Fruit fly (Drosophila melanogaster) ovary, adult (tissue): ENCODE measurements around the gene sqd.

Source experiments
- CG17801 ChIP-seq: fragments of 200-800 bp; optimal IDR thresholded peaks from 2 replicates; lab custom pipeline; 2019; ENCODE audit warnings: missing biosample characterization, mild to moderate bottlenecking, missing genetic modification characterization, moderate library complexity; ENCODE audit not compliant: partially characterized antibody

Gene sqd

dm6 chr3R:13659865-13660738, 14.0 kb upstream of the sqd start, which contains the start of gene Hrb87F:
TSS of gene Hrb87F (minus strand) at chr3R:13660531.
- TF ChIP-seq CG17801 (GFP tag; lab: Kevin White, UChicago): peak; percentile 51

dm6 chr3R:13656294-13656693, 10.2 kb upstream of the sqd start, which contains the start of gene Rbp4:
TSS of gene Rbp4 (minus strand) at chr3R:13656394.
- no peak for TF ChIP-seq CG17801 (GFP tag; lab: Kevin White, UChicago)

dm6 chr3R:13647734-13648541, 1.8 kb upstream of the sqd start:
- no peak for TF ChIP-seq CG17801 (GFP tag; lab: Kevin White, UChicago)

dm6 chr3R:13646729-13647633, 877 bp upstream of the sqd start, which contains the start of gene rin:
TSS of gene rin (plus strand) at chr3R:13647004.
- peak; percentile 64 for TF ChIP-seq CG17801 (GFP tag; lab: Kevin White, UChicago)

dm6 chr3R:13644778-13645660, 1.1 kb downstream of the sqd start:
- TF ChIP-seq CG17801 (GFP tag; lab: Kevin White, UChicago): peak; percentile 43

dm6 chr3R:13631642-13632041, 14.5 kb downstream of the sqd start, which contains the start of gene CG10841:
TSS of gene CG10841 (plus strand) at chr3R:13631942.
- no peak for TF ChIP-seq CG17801 (GFP tag; lab: Kevin White, UChicago)

dm6 chr3R:13617228-13617627, 28.9 kb downstream of the sqd start:
- no peak for TF ChIP-seq CG17801 (GFP tag; lab: Kevin White, UChicago)

- no peak for TF ChIP-seq CG17801 (GFP tag; lab: Kevin White, UChicago)
Observed at dm6 chr3R:13615617-13616016, 30.5 kb downstream of the sqd start, which contains the start of gene CG9269. TSS of gene CG9269 (plus strand) at chr3R:13615917.

dm6 chr3R:13615007-13615406, 31.1 kb downstream of the sqd start:
- no peak for TF ChIP-seq CG17801 (GFP tag; lab: Kevin White, UChicago)

dm6 chr3R:13612333-13612732, 33.8 kb downstream of the sqd start, which contains the start of gene CG9757:
TSS of gene CG9757 (minus strand) at chr3R:13612433.
- no peak for TF ChIP-seq CG17801 (GFP tag; lab: Kevin White, UChicago)

- no peak for TF ChIP-seq CG17801 (GFP tag; lab: Kevin White, UChicago)
Observed at dm6 chr3R:13609146-13609545, 37.0 kb downstream of the sqd start, which contains the start of gene CG9759. TSS of gene CG9759 (minus strand) at chr3R:13609246.

dm6 chr3R:13600539-13600938, 45.6 kb downstream of the sqd start:
- TF ChIP-seq CG17801 (GFP tag; lab: Kevin White, UChicago): no peak

- no peak for TF ChIP-seq CG17801 (GFP tag; lab: Kevin White, UChicago)
Observed at dm6 chr3R:13596409-13596808, 49.7 kb downstream of the sqd start.
